Fruit fly (Drosophila melanogaster) whole organism: ENCODE results near the gene CG6565.
A peak's percentile ranks its signal among the peaks of the same experiment; 100 is the strongest.

ENCODE experiments used
- CG8478 ChIP-seq: fragments of >200 bp; optimal IDR thresholded peaks from 2 replicates; lab custom pipeline; 2018; ENCODE audit warnings: inconsistent platforms
- Dll ChIP-seq: fragments of >200 bp; optimal IDR thresholded peaks from 2 replicates; lab custom pipeline; 2017
- EcR ChIP-seq, 2 experiments: fragments of >200 bp; optimal IDR thresholded peaks; 2 replicates each; lab custom pipeline; 2017; ENCODE audit warnings: missing biosample characterization in 2 of 2, missing genetic modification characterization in 2 of 2, missing genetic modification reagents in 2 of 2
- pan ChIP-seq: fragments of >200 bp; optimal IDR thresholded peaks from 2 replicates; lab custom pipeline; 2017
- psq ChIP-seq: fragments of >200 bp; optimal IDR thresholded peaks from 2 replicates; lab custom pipeline; 2017
- usp ChIP-seq: fragments of >200 bp; optimal IDR thresholded peaks from 2 replicates; lab custom pipeline; 2017; ENCODE audit warnings: missing biosample characterization, missing genetic modification characterization, mixed read lengths

CG6565 gene

DNA sequence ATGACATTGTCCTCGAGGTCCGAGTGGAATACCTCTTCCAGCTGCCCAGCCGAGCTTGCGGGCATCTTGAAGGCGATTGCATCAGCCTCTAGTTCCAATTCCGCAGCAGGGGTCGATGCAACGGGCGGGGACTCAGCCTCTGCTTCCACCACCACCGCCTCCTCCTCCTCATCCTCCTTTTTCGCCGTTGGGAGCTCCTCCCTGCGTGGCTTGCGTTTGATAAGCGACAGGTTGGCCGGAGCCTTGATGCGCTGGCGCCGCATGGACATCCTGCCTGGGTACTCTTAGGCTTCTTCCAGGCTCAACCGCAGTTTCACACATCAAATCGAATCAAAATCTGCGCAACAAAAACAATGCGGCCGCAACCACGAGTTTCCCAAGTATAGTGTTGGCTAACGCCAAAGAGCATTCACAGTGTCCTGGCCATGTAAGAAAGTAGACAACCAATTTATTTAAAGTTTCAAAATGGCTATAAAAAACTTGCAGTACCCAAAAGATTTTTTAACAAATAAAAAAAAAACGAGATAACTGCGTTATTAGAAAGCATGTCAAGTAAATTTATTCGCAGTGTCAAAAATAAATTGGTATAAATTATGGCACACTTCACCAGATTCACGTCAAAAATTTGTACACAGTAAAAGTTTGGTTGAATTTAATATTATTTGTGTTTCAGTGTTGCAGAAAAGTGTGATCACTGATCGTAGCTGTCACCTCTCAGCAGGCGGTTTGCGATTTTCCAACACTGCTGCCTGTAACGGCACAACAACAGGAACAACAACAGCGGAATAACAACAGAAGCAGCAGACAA is at the start of gene CG6565, which contains the start of gene Bdp1:
CG6565 (plus strand) TSS at position 585 of the 808 bp plus-strand sequence.
Bdp1 (minus strand) TSS at position 456 of the 808 bp plus-strand sequence.
- TF ChIP-seq EcR (GFP tag; optimal IDR thresholded peaks at IDR 0.05; lab: Kevin White, UChicago) (no peak), CG8478 (lab: Kevin White, UChicago) (no peak), usp (GFP tag; lab: Kevin White, UChicago) (no peak)

dm6 chr2L:13325823-13326222 is 48.0 kb upstream of the CG6565 start:
- no peak for TF ChIP-seq CG8478 (lab: Kevin White, UChicago)
- TF ChIP-seq Dll (lab: Kevin White, UChicago): no peak
- no peak for TF ChIP-seq EcR (GFP tag; optimal IDR thresholded peaks at IDR 0.05; lab: Kevin White, UChicago)
- no peak for TF ChIP-seq pan (lab: Kevin White, UChicago)
- no peak for TF ChIP-seq usp (GFP tag; lab: Kevin White, UChicago)
- no peak for TF ChIP-seq psq (lab: Kevin White, UChicago)

DNA sequence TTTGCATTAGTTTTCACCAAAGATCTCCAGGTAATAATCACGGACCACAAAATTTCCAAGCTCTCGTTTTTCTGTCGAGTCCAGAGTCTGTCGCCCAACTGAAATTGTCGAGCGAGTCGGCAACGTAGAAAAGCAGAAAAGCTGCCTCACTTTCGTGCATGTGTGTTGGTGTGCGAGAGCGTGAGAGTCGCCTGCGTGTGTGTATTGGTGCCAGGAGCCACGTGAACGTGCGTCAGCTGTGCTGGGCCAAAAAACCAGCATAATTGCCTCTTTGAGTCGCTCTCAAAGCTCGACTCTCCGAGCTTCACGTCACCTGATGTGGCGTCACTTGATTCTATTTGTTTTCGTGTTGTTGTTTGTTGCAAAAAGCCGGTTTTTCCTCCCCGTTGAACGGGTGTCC is 42.8 kb upstream of the CG6565 start, which contains the start of gene hbt:
hbt (minus strand) TSS at position 101 of the 400 bp plus-strand sequence.
- TF ChIP-seq EcR (GFP tag; optimal IDR thresholded peaks at IDR 0.05; lab: Kevin White, UChicago): no peak
- TF ChIP-seq CG8478 (lab: Kevin White, UChicago): no peak
- no peak for TF ChIP-seq pan (lab: Kevin White, UChicago)
- TF ChIP-seq psq (lab: Kevin White, UChicago): no peak
- TF ChIP-seq Dll (lab: Kevin White, UChicago): no peak
- TF ChIP-seq usp (GFP tag; lab: Kevin White, UChicago): no peak

- TF ChIP-seq CG8478 (lab: Kevin White, UChicago) (no peak), Dll (lab: Kevin White, UChicago) (peak; percentile 62), pan (lab: Kevin White, UChicago) (no peak), psq (lab: Kevin White, UChicago) (no peak), usp (GFP tag; lab: Kevin White, UChicago) (no peak)
Observed at dm6 chr2L:13331868-13332544, 41.8 kb upstream of the CG6565 start.

DNA sequence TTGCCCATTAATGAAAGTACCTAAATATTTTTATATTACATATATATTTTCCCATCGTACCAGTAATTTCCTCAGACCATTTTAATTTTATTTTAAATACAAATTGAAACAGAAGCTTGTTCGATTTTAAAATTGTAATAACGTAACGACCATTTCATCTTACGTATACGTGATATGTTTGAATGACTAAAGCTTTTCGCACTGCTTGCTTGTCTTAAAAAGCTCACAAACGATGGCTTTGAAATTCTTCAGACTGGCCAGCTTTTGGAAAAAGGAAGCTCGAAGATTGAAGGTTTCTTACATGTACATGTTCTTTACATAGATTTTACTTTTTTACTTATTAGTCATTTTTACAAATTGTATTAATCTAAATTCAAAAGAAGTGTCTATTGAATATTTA is 41.1 kb upstream of the CG6565 start:
- TF ChIP-seq pan (lab: Kevin White, UChicago): no peak
- no peak for TF ChIP-seq CG8478 (lab: Kevin White, UChicago)
- TF ChIP-seq psq (lab: Kevin White, UChicago): no peak
- TF ChIP-seq EcR (GFP tag; optimal IDR thresholded peaks at IDR 0.05; lab: Kevin White, UChicago): no peak
- TF ChIP-seq Dll (lab: Kevin White, UChicago): no peak
- TF ChIP-seq usp (GFP tag; lab: Kevin White, UChicago): no peak

- TF ChIP-seq CG8478 (lab: Kevin White, UChicago) (no peak), Dll (lab: Kevin White, UChicago) (no peak), pan (lab: Kevin White, UChicago) (no peak), psq (lab: Kevin White, UChicago) (no peak), EcR (GFP tag; optimal IDR thresholded peaks at IDR 0.05; lab: Kevin White, UChicago) (no peak), usp (GFP tag; lab: Kevin White, UChicago) (no peak)
Observed at dm6 chr2L:13347473-13347872, 26.3 kb upstream of the CG6565 start, which contains the start of gene CG16826. CG16826 (plus strand) TSS chr2L:13347773.

dm6 chr2L:13349237-13349902 is 24.4 kb upstream of the CG6565 start:
- no peak for TF ChIP-seq CG8478 (lab: Kevin White, UChicago)
- no peak for TF ChIP-seq pan (lab: Kevin White, UChicago)
- no peak for TF ChIP-seq EcR (GFP tag; optimal IDR thresholded peaks at IDR 0.05; lab: Kevin White, UChicago)
- TF ChIP-seq usp (GFP tag; lab: Kevin White, UChicago): no peak
- TF ChIP-seq Dll (lab: Kevin White, UChicago): no peak
- TF ChIP-seq psq (lab: Kevin White, UChicago): no peak

DNA sequence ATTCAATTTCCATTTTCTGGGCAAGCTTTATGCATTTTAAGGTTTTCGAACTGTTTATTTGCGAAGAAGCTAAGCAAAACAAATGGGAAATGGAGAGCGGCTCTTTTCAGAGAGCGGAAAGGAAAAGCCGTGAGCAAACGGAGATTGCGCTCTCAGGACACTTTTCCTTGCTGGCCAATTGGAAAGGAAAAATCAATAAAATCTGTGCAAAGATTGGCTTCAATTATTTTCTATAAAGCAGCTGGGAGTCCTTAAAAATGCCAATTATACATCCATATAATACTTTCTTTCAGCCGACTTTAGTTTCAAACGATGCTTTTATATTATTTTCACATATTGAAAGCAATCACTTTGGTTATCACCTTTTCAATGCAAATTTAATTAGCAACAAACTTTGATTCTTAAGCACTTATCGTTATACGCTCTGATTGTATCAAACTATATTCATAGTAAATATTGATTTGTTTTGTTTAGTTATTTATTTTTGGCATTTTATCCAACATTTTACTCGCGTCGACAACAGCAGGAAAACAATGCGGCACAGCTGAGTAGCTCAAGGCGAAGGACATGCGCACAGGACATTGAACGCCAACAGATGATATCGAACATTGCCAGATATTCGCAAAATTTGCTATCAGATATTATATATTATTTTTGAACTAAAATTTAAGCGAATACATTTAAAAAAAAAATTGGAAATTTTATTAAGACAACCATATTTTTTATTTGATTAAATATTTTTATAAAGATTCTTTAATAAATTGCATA is 19.1 kb upstream of the CG6565 start, which contains the start of gene CG9395:
CG9395 (minus strand) TSS at position 494 of the 768 bp plus-strand sequence.
- TF ChIP-seq usp (GFP tag; lab: Kevin White, UChicago): no peak
- no peak for TF ChIP-seq pan (lab: Kevin White, UChicago)
- TF ChIP-seq CG8478 (lab: Kevin White, UChicago): no peak
- TF ChIP-seq EcR (GFP tag; optimal IDR thresholded peaks at IDR 0.05; lab: Kevin White, UChicago): no peak
- no peak for TF ChIP-seq psq (lab: Kevin White, UChicago)
- TF ChIP-seq Dll (lab: Kevin White, UChicago): no peak

- no peak for TF ChIP-seq EcR (GFP tag; optimal IDR thresholded peaks at IDR 0.05; lab: Kevin White, UChicago)
- TF ChIP-seq Dll (lab: Kevin White, UChicago): no peak
- no peak for TF ChIP-seq CG8478 (lab: Kevin White, UChicago)
- TF ChIP-seq pan (lab: Kevin White, UChicago): no peak
- no peak for TF ChIP-seq usp (GFP tag; lab: Kevin White, UChicago)
- no peak for TF ChIP-seq psq (lab: Kevin White, UChicago)
Observed at dm6 chr2L:13361465-13361864, 12.4 kb upstream of the CG6565 start, which contains the start of gene CG9377. CG9377 (minus strand) TSS chr2L:13361565.

DNA sequence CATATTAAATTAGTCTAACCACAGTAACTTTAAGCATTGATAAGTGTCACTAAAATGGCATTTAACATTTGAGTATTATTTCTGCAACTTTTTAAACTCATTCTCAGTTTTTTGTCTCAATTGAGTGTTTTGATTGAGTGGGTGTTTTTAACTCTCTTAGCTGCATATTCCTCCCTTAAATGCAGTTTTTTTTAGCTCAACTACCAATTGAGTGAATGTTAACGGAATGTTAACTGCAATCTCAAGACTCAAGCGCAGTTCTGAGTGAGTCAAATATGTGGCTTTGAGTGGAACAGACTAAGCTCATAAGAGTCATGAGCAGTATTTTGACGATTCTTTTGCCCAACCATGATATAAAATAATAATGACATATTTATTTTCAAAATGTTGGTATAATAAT is 10.9 kb upstream of the CG6565 start:
- TF ChIP-seq Dll (lab: Kevin White, UChicago) (no peak), pan (lab: Kevin White, UChicago) (no peak), EcR (GFP tag; optimal IDR thresholded peaks at IDR 0.05; lab: Kevin White, UChicago) (no peak), CG8478 (lab: Kevin White, UChicago) (no peak), usp (GFP tag; lab: Kevin White, UChicago) (no peak), psq (lab: Kevin White, UChicago) (no peak)
